Worm (Caenorhabditis elegans) whole organism, L4/young adult: ENCODE results near the gene oac-42.

Experiments used
- dao-5 ChIP-seq: sonication (generic microtip); optimal IDR thresholded peaks from 2 replicates; lab custom pipeline; 2016; ENCODE audit warnings: missing genotype, missing genetic modification characterization, moderate library complexity, missing compliant biosample characterization
- him-1 ChIP-seq: sonication (generic microtip); optimal IDR thresholded peaks from 2 replicates; lab custom pipeline; 2016; ENCODE audit warnings: missing genotype, missing genetic modification reagents, missing genetic modification characterization, missing compliant biosample characterization

DNA sequence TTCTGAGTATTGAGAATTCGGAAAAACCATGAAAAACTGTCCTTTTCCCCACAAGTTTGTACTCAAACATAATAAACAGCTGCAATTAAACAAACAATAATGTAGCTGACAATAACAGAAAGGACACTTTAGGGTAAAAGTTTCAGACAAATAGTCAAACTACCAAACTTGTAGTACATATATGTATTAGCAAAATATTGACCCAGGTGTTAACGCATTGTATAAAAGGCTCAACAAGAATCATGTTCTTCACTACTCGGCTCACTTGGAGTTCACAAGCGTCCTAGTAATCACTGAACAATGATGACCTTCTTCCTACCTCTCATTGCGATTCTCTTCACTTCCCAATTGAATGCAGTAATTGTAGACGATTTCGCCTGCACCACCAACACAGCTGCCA is 27.2 kb upstream of the oac-42 start, which contains the start of gene F35E8.6:
- no peak for TF ChIP-seq him-1 (tag; lab: Kevin White, UChicago)
- TF ChIP-seq dao-5: no peak
